Worm (Caenorhabditis elegans): ENCODE measurements around the gene M18.3.
"Not testable (repeated sequence)": the region's sequence is repeated elsewhere in the genome, so short reads cannot be mapped to it uniquely, and the experiment has no call there.

Gene M18.3

DNA sequence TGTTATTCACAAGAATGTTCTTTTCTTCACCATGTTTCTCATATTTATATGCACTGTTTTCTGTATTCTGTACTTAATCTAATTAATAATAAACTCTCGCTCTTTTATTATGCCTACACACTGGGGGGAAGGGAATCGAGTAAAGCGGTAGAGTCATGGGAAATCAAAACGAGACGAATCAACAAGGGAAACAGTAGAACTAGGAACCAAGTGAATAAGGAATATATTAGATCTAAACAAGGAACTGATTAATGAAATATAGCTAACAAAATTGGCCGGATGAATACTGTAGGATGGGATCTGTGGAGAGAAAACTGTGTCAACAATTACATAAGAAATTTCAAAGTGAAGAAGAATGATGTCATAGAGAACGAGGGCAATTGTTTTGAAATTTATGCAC is 29.3 kb downstream of the M18.3 start:
- TF ChIP-seq npax-4 (tag; optimal IDR thresholded peaks at IDR 0.05) (no peak), fax-1 (tag; optimal IDR thresholded peaks at IDR 0.05) (no peak)

DNA sequence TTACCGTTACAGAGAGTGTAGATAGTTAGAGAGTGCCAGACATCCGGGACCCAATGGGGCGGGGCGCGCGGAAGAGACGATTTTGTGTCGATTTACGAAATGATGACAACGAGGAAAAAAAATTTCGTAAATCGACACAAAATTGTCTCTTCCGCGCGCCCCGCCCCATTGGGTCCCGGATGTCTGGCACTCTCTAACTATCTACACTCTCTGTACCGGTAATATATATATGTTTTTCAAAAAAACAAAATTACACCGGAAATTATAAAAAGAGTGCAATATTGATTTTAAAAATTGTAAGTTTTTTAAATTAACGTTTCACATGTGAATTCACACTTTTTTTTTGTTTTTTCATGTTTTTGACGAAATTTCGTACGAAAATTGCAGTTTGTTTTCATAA is 32.4 kb downstream of the M18.3 start, which contains the start of gene B0001.4:
Gene B0001.4 (minus strand): TSS at position 101 of the 400 bp plus-strand sequence.
- not testable (repeated sequence) for TF ChIP-seq pax-1, madf-2, rnt-1 (tag; optimal IDR thresholded peaks at IDR 0.05)

DNA sequence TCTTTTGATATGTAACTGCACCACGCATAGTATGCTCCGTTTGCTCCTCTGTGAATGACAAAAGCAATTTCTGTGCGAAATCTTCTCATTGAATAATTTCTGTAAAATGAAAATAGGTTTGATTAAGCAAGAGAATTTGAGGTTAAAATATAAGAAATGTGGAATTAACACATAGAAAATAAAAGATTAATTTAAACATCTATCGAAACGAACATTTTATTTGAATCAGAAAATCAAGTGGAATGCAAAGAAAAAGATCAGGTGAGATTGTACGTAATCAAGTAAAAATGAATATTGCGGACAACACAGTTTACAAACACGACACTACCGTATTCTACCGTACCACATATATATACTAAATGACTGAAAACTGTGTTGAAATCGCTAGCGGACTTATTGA is 35.3 kb downstream of the M18.3 start, which contains the start of gene B0001.8:
Gene B0001.8 (minus strand): TSS at position 101 of the 400 bp plus-strand sequence.
- TF ChIP-seq pqm-1 (tag; optimal IDR thresholded peaks at IDR 0.05) (no peak), hlh-6 (tag; optimal IDR thresholded peaks at IDR 0.05) (no peak)

DNA sequence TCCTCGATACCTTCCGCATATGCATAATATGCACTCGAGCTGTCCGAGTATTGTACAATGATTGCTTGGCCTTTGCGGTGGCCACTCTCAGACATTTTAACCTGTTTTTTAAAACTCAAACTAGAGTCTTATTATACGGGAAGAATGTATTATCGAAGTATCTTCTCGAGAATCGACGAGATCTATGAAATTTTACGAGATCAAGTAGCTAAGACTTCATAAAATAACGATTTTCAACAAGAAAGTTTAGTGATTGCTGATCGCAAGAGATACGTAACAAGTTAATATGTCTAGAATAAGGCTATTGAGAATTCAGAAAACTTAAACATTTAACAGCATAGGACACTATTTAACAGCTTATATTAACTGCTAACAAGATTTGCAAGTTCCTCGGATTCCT is 37.6 kb downstream of the M18.3 start, which contains the start of gene B0001.5:
Gene B0001.5 (minus strand): TSS at position 101 of the 400 bp plus-strand sequence.
- TF ChIP-seq ceh-19 (GFP tag; optimal IDR thresholded peaks at IDR 0.05) (no peak), sox-4 (tag; optimal IDR thresholded peaks at IDR 0.05) (no peak), madf-2 (tag; optimal IDR thresholded peaks at IDR 0.05) (no peak), tbx-7 (tag; optimal IDR thresholded peaks at IDR 0.05) (no peak), ceh-9 (tag; optimal IDR thresholded peaks at IDR 0.05) (no peak), pax-1 (tag; optimal IDR thresholded peaks at IDR 0.05) (no peak), F13H6.1 (tag; optimal IDR thresholded peaks at IDR 0.05) (no peak), sdc-2 (tag; optimal IDR thresholded peaks at IDR 0.05) (no peak), mec-3 (tag; optimal IDR thresholded peaks at IDR 0.05; ENCODE audit: borderline replicate concordance) (no peak), ceh-34 (tag; optimal IDR thresholded peaks at IDR 0.05) (no peak), npax-4 (tag; optimal IDR thresholded peaks at IDR 0.05) (no peak), hlh-15 (tag; optimal IDR thresholded peaks at IDR 0.05) (no peak), ceh-31 (tag; optimal IDR thresholded peaks at IDR 0.05) (no peak), elt-4 (tag; optimal IDR thresholded peaks at IDR 0.05) (no peak), ceh-18 (tag; optimal IDR thresholded peaks at IDR 0.05) (no peak), elt-2 (tag; optimal IDR thresholded peaks at IDR 0.05) (no peak), ttx-3 (tag; optimal IDR thresholded peaks at IDR 0.05) (no peak), rnt-1 (tag; optimal IDR thresholded peaks at IDR 0.05) (no peak)

DNA sequence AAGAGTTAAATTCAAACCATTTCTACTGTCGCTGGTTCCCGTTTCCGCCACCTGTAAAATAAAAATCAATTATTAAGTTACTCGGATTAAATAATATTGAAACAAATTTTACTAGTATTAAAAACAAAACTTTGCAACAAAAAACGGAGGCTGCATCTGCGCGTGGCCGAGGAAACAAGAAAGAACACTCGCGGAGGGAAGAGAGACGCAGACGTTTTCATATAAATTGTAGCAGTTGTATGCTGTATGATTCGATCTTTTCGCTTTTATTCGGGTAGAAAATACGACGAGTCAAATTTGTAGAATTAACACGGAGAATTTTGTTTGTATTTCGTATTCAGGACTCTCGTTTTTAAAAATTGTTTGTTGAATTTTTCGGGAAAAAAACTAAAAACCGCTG is 40.0 kb downstream of the M18.3 start, which contains the start of gene B0001.3:
Gene B0001.3 (minus strand): TSS at position 55 of the 400 bp plus-strand sequence.
- TF ChIP-seq ceh-30 (tag; optimal IDR thresholded peaks at IDR 0.05) = no peak
- TF ChIP-seq ceh-18 (tag; optimal IDR thresholded peaks at IDR 0.05) = no peak
- no peak for TF ChIP-seq Y22D7AL.16 (tag; optimal IDR thresholded peaks at IDR 0.05)
- TF ChIP-seq pha-2 (tag; optimal IDR thresholded peaks at IDR 0.05) = no peak
- no peak for TF ChIP-seq ceh-19 (GFP tag; optimal IDR thresholded peaks at IDR 0.05)
- TF ChIP-seq C38D4.7 (GFP tag; optimal IDR thresholded peaks at IDR 0.05) = no peak
- TF ChIP-seq unc-86 (tag; optimal IDR thresholded peaks at IDR 0.05) = no peak
- TF ChIP-seq sdc-2 (tag; optimal IDR thresholded peaks at IDR 0.05) = no peak
- TF ChIP-seq gmeb-2 (tag; optimal IDR thresholded peaks at IDR 0.05) = no peak
- TF ChIP-seq sox-4 (tag; optimal IDR thresholded peaks at IDR 0.05) = no peak
- TF ChIP-seq che-1 (tag; optimal IDR thresholded peaks at IDR 0.05) = no peak
- no peak for TF ChIP-seq hlh-6 (tag; optimal IDR thresholded peaks at IDR 0.05)
- no peak for TF ChIP-seq eyg-1 (tag; optimal IDR thresholded peaks at IDR 0.05)

DNA sequence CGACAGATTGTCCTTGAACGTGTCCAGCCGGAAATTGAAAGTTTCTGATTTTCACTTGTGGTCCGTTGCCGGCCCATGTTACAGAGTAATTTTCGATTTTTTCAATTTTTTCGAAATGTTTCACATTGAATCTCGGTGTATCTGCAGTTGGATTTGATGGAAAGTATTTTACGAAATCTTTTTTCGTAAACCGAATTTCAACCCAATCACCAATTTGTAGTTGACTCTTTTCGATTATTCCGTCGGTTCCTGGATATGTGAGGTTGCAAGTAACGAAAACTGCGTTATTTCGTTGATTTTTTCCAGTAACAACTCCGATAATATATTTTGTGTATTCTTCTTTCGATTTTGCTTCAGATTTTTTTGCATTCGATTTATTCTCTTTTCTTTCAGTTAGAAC is 44.0 kb downstream of the M18.3 start:
- TF ChIP-seq fkh-10 (GFP tag; optimal IDR thresholded peaks at IDR 0.05) = no peak
- no peak for TF ChIP-seq ceh-45 (GFP tag; IDR thresholded peaks at IDR 0.05)
- no peak for TF ChIP-seq ztf-16 (tag; optimal IDR thresholded peaks at IDR 0.05)
- TF ChIP-seq elt-4 (tag; optimal IDR thresholded peaks at IDR 0.05) = no peak
- TF ChIP-seq hlh-6 (tag; optimal IDR thresholded peaks at IDR 0.05) = no peak
- TF ChIP-seq ceh-22 (tag; optimal IDR thresholded peaks at IDR 0.05) = no peak
- no peak for TF ChIP-seq pat-9 (tag; optimal IDR thresholded peaks at IDR 0.05)
- no peak for TF ChIP-seq ceh-2 (tag; optimal IDR thresholded peaks at IDR 0.05)
- no peak for TF ChIP-seq C38D4.7 (GFP tag; optimal IDR thresholded peaks at IDR 0.05)
